Fruit fly (Drosophila melanogaster) whole organism, adult: Measurements from ENCODE around the gene CG3277.

ENCODE experiments used
- CG11617 ChIP-seq: fragments of 200-800 bp; sonication (Bioruptor generic); optimal IDR thresholded peaks from 2 replicates; lab custom pipeline; 2017; ENCODE audit warnings: mild to moderate bottlenecking, missing biosample characterization, missing genetic modification reagents, missing genetic modification characterization
- CG12768 ChIP-seq: fragments of 200-800 bp; sonication (Bioruptor generic); optimal IDR thresholded peaks from 2 replicates; lab custom pipeline; 2017; ENCODE audit warnings: missing biosample characterization, missing genetic modification characterization, mild to moderate bottlenecking, moderate library complexity, missing genetic modification reagents
- CG14711 ChIP-seq: fragments of 200-800 bp; sonication (Bioruptor generic); optimal IDR thresholded peaks from 2 replicates; lab custom pipeline; 2018; ENCODE audit warnings: missing biosample characterization, mild to moderate bottlenecking, missing genetic modification characterization, moderate library complexity
- CG1620 ChIP-seq: fragments of 200-800 bp; sonication (Bioruptor generic); optimal IDR thresholded peaks from 2 replicates; lab custom pipeline; 2016; ENCODE audit warnings: missing biosample characterization, missing genetic modification characterization
- CG5204 ChIP-seq: fragments of 200-800 bp; sonication (Bioruptor generic); optimal IDR thresholded peaks from 2 replicates; lab custom pipeline; 2016; ENCODE audit warnings: missing biosample characterization, missing genetic modification characterization
- CG7101 ChIP-seq: fragments of 200-800 bp; sonication (Bioruptor generic); optimal IDR thresholded peaks from 2 replicates; lab custom pipeline; 2018; ENCODE audit warnings: missing biosample characterization, mild to moderate bottlenecking, missing genetic modification characterization, moderate library complexity
- Crg-1 ChIP-seq: fragments of 200-800 bp; sonication (Bioruptor generic); optimal IDR thresholded peaks from 2 replicates; lab custom pipeline; 2016; ENCODE audit warnings: missing biosample characterization, missing genetic modification characterization
- Mnt ChIP-seq: fragments of 200-800 bp; sonication (Bioruptor generic); optimal IDR thresholded peaks from 2 replicates; lab custom pipeline; 2016; ENCODE audit warnings: missing biosample characterization, mild to moderate bottlenecking, missing genetic modification characterization
- cic ChIP-seq: fragments of 200-800 bp; sonication (Bioruptor generic); optimal IDR thresholded peaks from 2 replicates; lab custom pipeline; 2017; ENCODE audit warnings: missing biosample characterization, mild to moderate bottlenecking, missing genetic modification characterization, moderate library complexity
- ovo ChIP-seq: fragments of 200-800 bp; sonication (Bioruptor generic); optimal IDR thresholded peaks from 2 replicates; lab custom pipeline; 2016; ENCODE audit warnings: missing biosample characterization, missing genetic modification characterization
- pad ChIP-seq: fragments of 200-800 bp; sonication (Bioruptor generic); optimal IDR thresholded peaks from 3 replicates; lab custom pipeline; 2017; ENCODE audit warnings: missing biosample characterization, missing genetic modification characterization, mild to moderate bottlenecking, moderate library complexity, missing genetic modification reagents
- toe ChIP-seq: fragments of 200-800 bp; sonication (Bioruptor generic); optimal IDR thresholded peaks from 2 replicates; lab custom pipeline; 2016; ENCODE audit warnings: missing biosample characterization, missing genetic modification characterization

DNA sequence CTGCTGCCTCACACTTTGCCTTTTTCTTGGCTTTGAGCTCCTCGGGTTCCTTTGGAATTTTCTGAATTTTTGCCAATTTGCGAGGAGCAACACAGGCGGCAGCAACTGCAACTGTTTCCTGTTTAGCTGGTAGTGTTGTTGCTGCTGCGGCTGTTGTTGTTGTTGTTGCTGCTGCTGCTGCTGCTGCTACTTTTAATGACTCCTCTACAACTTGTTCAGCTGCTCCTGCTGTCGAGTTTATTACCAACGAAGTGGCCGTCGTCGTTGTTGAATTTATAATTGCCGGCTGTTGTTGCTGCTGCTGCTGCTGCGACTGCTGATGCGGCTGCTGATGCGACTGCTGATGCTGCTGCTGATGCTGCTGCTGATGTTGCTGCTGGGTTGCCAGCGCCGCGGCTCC is 49.0 kb downstream of the CG3277 start:
- TF ChIP-seq ovo (GFP tag; lab: Kevin White, UChicago), result no peak
- TF ChIP-seq CG7101, result no peak
- no peak for TF ChIP-seq toe (GFP tag; lab: Kevin White, UChicago)
- no peak for TF ChIP-seq CG11617 (GFP tag; lab: Kevin White, UChicago)
- TF ChIP-seq Mnt (GFP tag; lab: Kevin White, UChicago), result no peak
- no peak for TF ChIP-seq CG14711
- TF ChIP-seq cic (GFP tag; lab: Kevin White, UChicago), result no peak
- no peak for TF ChIP-seq CG1620 (GFP tag; lab: Kevin White, UChicago)
- TF ChIP-seq CG12768 (GFP tag; lab: Kevin White, UChicago), result no peak
- TF ChIP-seq Crg-1, result no peak
- no peak for TF ChIP-seq CG5204 (GFP tag; lab: Kevin White, UChicago)
- no peak for TF ChIP-seq pad (GFP tag; lab: Kevin White, UChicago)
